Fruit fly (Drosophila melanogaster): ENCODE measurements around the gene CG1889.

Gene CG1889

dm6 chrX:9987361-9988087 is 22.5 kb downstream of the CG1889 start:
- TF ChIP-seq Crg-1 (GFP tag; optimal IDR thresholded peaks at IDR 0.05) (no peak), kay (GFP tag; ENCODE audit: borderline replicate concordance) (no peak)

- TF ChIP-seq CG7101 (tag; optimal IDR thresholded peaks at IDR 0.05), result no peak
- TF ChIP-seq CG5204 (GFP tag; optimal IDR thresholded peaks at IDR 0.05), result no peak
- no peak for TF ChIP-seq kay (GFP tag; ENCODE audit: borderline replicate concordance)
- TF ChIP-seq ovo (GFP tag; optimal IDR thresholded peaks at IDR 0.05), result no peak
- no peak for TF ChIP-seq CG33017 (tag; optimal IDR thresholded peaks at IDR 0.05)
- TF ChIP-seq CG11617 (GFP tag; optimal IDR thresholded peaks at IDR 0.05), result no peak
- TF ChIP-seq Clk (GFP tag; optimal IDR thresholded peaks at IDR 0.05), result no peak
- no peak for TF ChIP-seq pad (GFP tag; optimal IDR thresholded peaks at IDR 0.05)
- TF ChIP-seq CG14711 (tag; optimal IDR thresholded peaks at IDR 0.05), result no peak
- no peak for TF ChIP-seq Mnt (GFP tag; optimal IDR thresholded peaks at IDR 0.05)
- no peak for TF ChIP-seq cnc (optimal IDR thresholded peaks at IDR 0.05)
These were observed 24.2 kb downstream of the CG1889 start, which contains the start of gene CG32694 for dm6 chrX:9989154-9989787. TSS of gene CG32694 (plus strand) at chrX:9989690.

- TF ChIP-seq cic (GFP tag; optimal IDR thresholded peaks at IDR 0.05) (no peak), CG5204 (GFP tag; optimal IDR thresholded peaks at IDR 0.05) (no peak), Crg-1 (GFP tag; optimal IDR thresholded peaks at IDR 0.05) (no peak), tj (GFP tag; optimal IDR thresholded peaks at IDR 0.05) (no peak), pad (GFP tag; optimal IDR thresholded peaks at IDR 0.05) (no peak), CG14711 (tag; optimal IDR thresholded peaks at IDR 0.05) (no peak), Mnt (GFP tag; optimal IDR thresholded peaks at IDR 0.05) (no peak), toe (GFP tag; optimal IDR thresholded peaks at IDR 0.05) (no peak), Hr96 (GFP tag; optimal IDR thresholded peaks at IDR 0.05) (no peak), bab1 (GFP tag; optimal IDR thresholded peaks at IDR 0.05) (no peak), CG1620 (GFP tag; optimal IDR thresholded peaks at IDR 0.05) (no peak), CG7101 (tag; optimal IDR thresholded peaks at IDR 0.05) (no peak), CG11617 (GFP tag; optimal IDR thresholded peaks at IDR 0.05) (no peak), ovo (GFP tag; optimal IDR thresholded peaks at IDR 0.05) (no peak), CG7045 (GFP tag; optimal IDR thresholded peaks at IDR 0.05) (no peak), kay (GFP tag; ENCODE audit: borderline replicate concordance) (no peak), Clk (GFP tag; optimal IDR thresholded peaks at IDR 0.05) (no peak), CG12768 (GFP tag; optimal IDR thresholded peaks at IDR 0.05) (no peak), cnc (optimal IDR thresholded peaks at IDR 0.05) (no peak)
These were observed 26.0 kb downstream of the CG1889 start for dm6 chrX:9991013-9991412.

- TF ChIP-seq CG11617 (GFP tag; optimal IDR thresholded peaks at IDR 0.05) (no peak), Mnt (GFP tag; optimal IDR thresholded peaks at IDR 0.05) (no peak), CG7101 (tag; optimal IDR thresholded peaks at IDR 0.05) (no peak), tj (GFP tag; optimal IDR thresholded peaks at IDR 0.05) (no peak), toe (GFP tag; optimal IDR thresholded peaks at IDR 0.05) (no peak), pad (GFP tag; optimal IDR thresholded peaks at IDR 0.05) (no peak), CG1620 (GFP tag; optimal IDR thresholded peaks at IDR 0.05) (no peak), CG12768 (GFP tag; optimal IDR thresholded peaks at IDR 0.05) (no peak)
These were observed 27.9 kb downstream of the CG1889 start for dm6 chrX:9992934-9993333.

DNA sequence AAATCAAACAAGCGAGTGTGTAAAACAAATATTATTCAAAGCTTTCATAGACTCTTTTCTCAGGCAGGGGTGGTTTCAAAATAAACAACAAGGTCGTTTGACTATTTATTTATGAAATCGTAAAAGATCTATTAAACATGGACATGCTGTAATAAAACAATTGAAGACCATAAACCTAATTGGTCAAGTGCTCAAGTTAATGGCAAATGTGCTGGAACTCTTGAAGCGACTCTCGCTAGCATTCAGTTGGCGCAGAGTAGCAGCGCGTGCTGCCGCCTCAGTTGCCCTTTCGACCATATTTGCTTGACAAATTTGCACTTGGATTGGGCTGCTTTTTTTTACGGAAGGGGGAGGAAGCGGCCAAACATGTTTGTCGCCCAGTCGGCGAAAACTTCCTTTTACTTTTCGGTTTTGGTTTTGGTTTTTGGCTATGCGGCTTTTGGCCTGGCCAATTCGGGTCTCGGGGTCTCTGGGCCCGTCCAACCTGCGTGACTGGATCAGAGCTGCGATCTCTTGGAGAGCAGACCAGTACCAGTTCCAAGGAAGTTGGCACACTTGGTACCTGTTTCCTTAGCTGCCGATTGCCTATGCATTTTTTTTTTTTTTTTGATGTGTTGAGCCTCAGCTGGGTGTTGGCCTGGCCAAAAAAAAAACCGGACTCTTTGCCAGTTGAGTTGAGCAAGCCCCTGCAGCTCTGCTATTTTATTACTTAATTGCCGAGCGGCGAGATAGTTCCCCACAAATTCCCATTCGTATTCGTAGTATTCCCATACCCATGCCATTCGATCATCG is 28.6 kb downstream of the CG1889 start:
- TF ChIP-seq pad (GFP tag; optimal IDR thresholded peaks at IDR 0.05), result no peak
- no peak for TF ChIP-seq CG11617 (GFP tag; optimal IDR thresholded peaks at IDR 0.05)
- TF ChIP-seq CG1620 (GFP tag; optimal IDR thresholded peaks at IDR 0.05), result no peak
- no peak for TF ChIP-seq kay (GFP tag; ENCODE audit: borderline replicate concordance)
- TF ChIP-seq Clk (GFP tag; optimal IDR thresholded peaks at IDR 0.05), result no peak
- TF ChIP-seq cic (GFP tag; optimal IDR thresholded peaks at IDR 0.05), result no peak
- TF ChIP-seq CG7045 (GFP tag; optimal IDR thresholded peaks at IDR 0.05), result no peak
- TF ChIP-seq CG14711 (tag; optimal IDR thresholded peaks at IDR 0.05), result no peak
- no peak for TF ChIP-seq Hr96 (GFP tag; optimal IDR thresholded peaks at IDR 0.05)
- no peak for TF ChIP-seq CG33017 (tag; optimal IDR thresholded peaks at IDR 0.05)
- no peak for TF ChIP-seq toe (GFP tag; optimal IDR thresholded peaks at IDR 0.05)
- no peak for TF ChIP-seq CG7101 (tag; optimal IDR thresholded peaks at IDR 0.05)
- TF ChIP-seq Mnt (GFP tag; optimal IDR thresholded peaks at IDR 0.05), result no peak
- TF ChIP-seq CG12768 (GFP tag; optimal IDR thresholded peaks at IDR 0.05), result no peak
- no peak for TF ChIP-seq bab1 (GFP tag; optimal IDR thresholded peaks at IDR 0.05)
- no peak for TF ChIP-seq cnc (optimal IDR thresholded peaks at IDR 0.05)
- TF ChIP-seq Crg-1 (GFP tag; optimal IDR thresholded peaks at IDR 0.05), result no peak

- TF ChIP-seq cic (GFP tag; optimal IDR thresholded peaks at IDR 0.05) (no peak), CG33017 (tag; optimal IDR thresholded peaks at IDR 0.05) (no peak), kay (GFP tag; ENCODE audit: borderline replicate concordance) (no peak), CG11617 (GFP tag; optimal IDR thresholded peaks at IDR 0.05) (no peak), cnc (optimal IDR thresholded peaks at IDR 0.05) (no peak), Crg-1 (GFP tag; optimal IDR thresholded peaks at IDR 0.05) (no peak), Mnt (GFP tag; optimal IDR thresholded peaks at IDR 0.05) (no peak), pad (GFP tag; optimal IDR thresholded peaks at IDR 0.05) (no peak), ovo (GFP tag; optimal IDR thresholded peaks at IDR 0.05) (no peak)
These were observed 43.7 kb downstream of the CG1889 start, which contains the start of gene CG33557 for dm6 chrX:10008576-10009260. TSS of gene CG33557 (plus strand) at chrX:10009210.

All from whole organism, adult.